Fruit fly (Drosophila melanogaster) whole organism, embryonic: ENCODE measurements around the gene retinin.
A peak's percentile ranks its signal among the peaks of the same experiment; 100 is the strongest.

Source experiments
- Antp ChIP-seq: fragments of 200-800 bp; sonication (Bioruptor generic); optimal IDR thresholded peaks from 3 replicates; lab custom pipeline; 2016; ENCODE audit warnings: missing biosample characterization, missing genetic modification characterization
- CG11398 ChIP-seq: fragments of 200-800 bp; sonication (Bioruptor generic); optimal IDR thresholded peaks from 2 replicates; lab custom pipeline; 2016; ENCODE audit warnings: missing biosample characterization, missing genetic modification characterization
- CG12104 ChIP-seq: fragments of 200-800 bp; sonication (Bioruptor generic); optimal IDR thresholded peaks from 3 replicates; lab custom pipeline; 2016; ENCODE audit warnings: missing biosample characterization, missing genetic modification characterization
- CG13123 ChIP-seq: fragments of 200-800 bp; sonication (Bioruptor generic); optimal IDR thresholded peaks from 2 replicates; lab custom pipeline; 2016; ENCODE audit warnings: missing biosample characterization, missing genetic modification characterization
- CG13424 ChIP-seq: fragments of 200-800 bp; sonication (Bioruptor generic); optimal IDR thresholded peaks from 2 replicates; lab custom pipeline; 2019; ENCODE audit warnings: missing biosample characterization, mild to moderate bottlenecking, missing genetic modification characterization, moderate library complexity
- CG13624 ChIP-seq: fragments of 200-800 bp; sonication (Bioruptor generic); optimal IDR thresholded peaks from 2 replicates; lab custom pipeline; 2016; ENCODE audit warnings: missing biosample characterization, missing genetic modification characterization
- CG14441 ChIP-seq: fragments of 200-800 bp; sonication (Bioruptor generic); IDR thresholded peaks from 2 replicates; pipeline ENCODE4 v1.3.6; 2022; ENCODE audit warnings: missing biosample characterization, missing genetic modification characterization
- CG14710 ChIP-seq: fragments of 200-800 bp; sonication (Bioruptor generic); optimal IDR thresholded peaks from 3 replicates; lab custom pipeline; 2019; ENCODE audit warnings: missing biosample characterization, mild to moderate bottlenecking, missing genetic modification characterization, moderate library complexity
- CG1529 ChIP-seq: fragments of 200-800 bp; sonication (Bioruptor generic); optimal IDR thresholded peaks from 3 replicates; lab custom pipeline; 2018; ENCODE audit warnings: missing biosample characterization, missing genetic modification characterization
- CG1602 ChIP-seq: fragments of 200-800 bp; sonication (Bioruptor generic); optimal IDR thresholded peaks from 3 replicates; lab custom pipeline; 2016; ENCODE audit warnings: missing biosample characterization, missing genetic modification characterization
- CG16779 ChIP-seq: fragments of 200-800 bp; sonication (Bioruptor generic); IDR thresholded peaks from 2 replicates; pipeline ENCODE4 v1.3.6; 2022; ENCODE audit warnings: missing biosample characterization, missing genetic modification characterization
- CG18599 ChIP-seq: fragments of 200-800 bp; sonication (Bioruptor generic); optimal IDR thresholded peaks from 3 replicates; lab custom pipeline; 2017; ENCODE audit warnings: missing biosample characterization, missing genetic modification characterization, mild to moderate bottlenecking, moderate library complexity, missing genetic modification reagents
- CG2120 ChIP-seq: fragments of 200-800 bp; sonication (Bioruptor generic); optimal IDR thresholded peaks from 3 replicates; lab custom pipeline; 2016; ENCODE audit warnings: missing biosample characterization, missing genetic modification characterization
- CG31224 ChIP-seq: fragments of 200-800 bp; sonication (Bioruptor generic); IDR thresholded peaks from 2 replicates; pipeline ENCODE4 v1.3.6; 2022; ENCODE audit warnings: missing biosample characterization, missing genetic modification characterization
- CG3407 ChIP-seq: fragments of 200-800 bp; sonication (Bioruptor generic); optimal IDR thresholded peaks from 2 replicates; lab custom pipeline; 2018; ENCODE audit warnings: missing biosample characterization, mild to moderate bottlenecking, missing genetic modification characterization
- CG43689 ChIP-seq: fragments of 200-800 bp; sonication (Bioruptor generic); IDR thresholded peaks from 2 replicates; pipeline ENCODE4 v1.3.6; 2022; ENCODE audit warnings: missing biosample characterization, missing genetic modification characterization
- CG7271 ChIP-seq: fragments of 200-800 bp; sonication (Bioruptor generic); optimal IDR thresholded peaks from 2 replicates; lab custom pipeline; 2018; ENCODE audit warnings: missing biosample characterization, mild to moderate bottlenecking, missing genetic modification characterization, moderate library complexity
- CG7745 ChIP-seq: fragments of 200-800 bp; sonication (Bioruptor generic); optimal IDR thresholded peaks from 2 replicates; lab custom pipeline; 2018; ENCODE audit warnings: missing biosample characterization, mild to moderate bottlenecking, missing genetic modification characterization, moderate library complexity
- CG9797 ChIP-seq: fragments of 200-800 bp; sonication (Bioruptor generic); optimal IDR thresholded peaks from 3 replicates; lab custom pipeline; 2018; ENCODE audit warnings: missing biosample characterization, mild to moderate bottlenecking, missing genetic modification characterization
- CG9817 ChIP-seq: fragments of 200-800 bp; sonication (Bioruptor generic); optimal IDR thresholded peaks from 2 replicates; lab custom pipeline; 2018; ENCODE audit warnings: missing biosample characterization, mild to moderate bottlenecking, missing genetic modification characterization, moderate library complexity
- CG9876 ChIP-seq: fragments of 200-800 bp; sonication (Bioruptor generic); optimal IDR thresholded peaks from 2 replicates; lab custom pipeline; 2016; ENCODE audit warnings: missing biosample characterization, missing genetic modification characterization
- Gsc ChIP-seq: fragments of 200-800 bp; sonication (Bioruptor generic); IDR thresholded peaks from 2 replicates; pipeline ENCODE4 v1.3.6; 2022; ENCODE audit warnings: missing biosample characterization, missing genetic modification characterization
- H15 ChIP-seq: fragments of 200-800 bp; sonication (Bioruptor generic); IDR thresholded peaks from 3 replicates; pipeline ENCODE4 v1.3.6; 2022; ENCODE audit warnings: missing biosample characterization, missing genetic modification characterization
- HLH54F ChIP-seq: fragments of 200-800 bp; sonication (Bioruptor generic); optimal IDR thresholded peaks from 3 replicates; lab custom pipeline; 2016; ENCODE audit warnings: missing biosample characterization, missing genetic modification characterization
- Hmx ChIP-seq: fragments of 200-800 bp; sonication (Bioruptor generic); optimal IDR thresholded peaks from 2 replicates; lab custom pipeline; 2016; ENCODE audit warnings: missing biosample characterization, missing genetic modification characterization
- Kr ChIP-seq: fragments of 200-800 bp; sonication (Bioruptor generic); optimal IDR thresholded peaks from 2 replicates; lab custom pipeline; 2017; ENCODE audit warnings: missing biosample characterization, mild to moderate bottlenecking, missing genetic modification characterization
- Mes4 ChIP-seq: fragments of 200-800 bp; sonication (Bioruptor generic); optimal IDR thresholded peaks from 2 replicates; lab custom pipeline; 2016; ENCODE audit warnings: missing biosample characterization, missing genetic modification characterization
- Pdp1 ChIP-seq, 2 experiments: fragments of 200-800 bp; sonication (Bioruptor generic); optimal IDR thresholded peaks; 3 replicates each; lab custom pipeline; 2016; ENCODE audit warnings: missing biosample characterization in 2 of 2, missing genetic modification characterization in 2 of 2, mild to moderate bottlenecking in 1 of 2, moderate library complexity in 1 of 2
- Sry-β ChIP-seq: fragments of 200-800 bp; sonication (Bioruptor generic); optimal IDR thresholded peaks from 2 replicates; lab custom pipeline; 2018; ENCODE audit warnings: missing biosample characterization, mild to moderate bottlenecking, missing genetic modification characterization, moderate library complexity
- amos ChIP-seq: fragments of 200-800 bp; sonication (Bioruptor generic); IDR thresholded peaks from 2 replicates; pipeline ENCODE4 v1.3.6; 2022; ENCODE audit warnings: missing biosample characterization, missing genetic modification characterization; ENCODE audit not compliant: partially characterized antibody
- ash1 ChIP-seq: fragments of 200-800 bp; sonication (Bioruptor generic); optimal IDR thresholded peaks from 2 replicates; lab custom pipeline; 2018; ENCODE audit warnings: missing biosample characterization, mild to moderate bottlenecking, missing genetic modification characterization
- az2 ChIP-seq: fragments of 200-800 bp; sonication (Bioruptor generic); optimal IDR thresholded peaks from 3 replicates; lab custom pipeline; 2016; ENCODE audit warnings: missing biosample characterization, missing genetic modification characterization
- bab2 ChIP-seq: fragments of 200-800 bp; sonication (Bioruptor generic); optimal IDR thresholded peaks from 2 replicates; lab custom pipeline; 2016; ENCODE audit warnings: missing biosample characterization, missing genetic modification characterization
- corto ChIP-seq: fragments of 200-800 bp; sonication (Bioruptor generic); optimal IDR thresholded peaks from 2 replicates; lab custom pipeline; 2016; ENCODE audit warnings: missing biosample characterization, mild to moderate bottlenecking, missing genetic modification characterization, moderate library complexity
- dimm ChIP-seq: fragments of 200-800 bp; sonication (Bioruptor generic); IDR thresholded peaks from 2 replicates; pipeline ENCODE4 v1.3.6; 2022; ENCODE audit warnings: missing biosample characterization, missing genetic modification characterization
- dmrt11E ChIP-seq: fragments of 200-800 bp; sonication (Bioruptor generic); optimal IDR thresholded peaks from 3 replicates; lab custom pipeline; 2018; ENCODE audit warnings: missing biosample characterization, mild to moderate bottlenecking, missing genetic modification characterization, moderate library complexity
- ftz-f1 ChIP-seq: fragments of 200-800 bp; sonication (Bioruptor generic); optimal IDR thresholded peaks from 2 replicates; lab custom pipeline; 2016; ENCODE audit warnings: missing biosample characterization, missing genetic modification characterization
- gfzf ChIP-seq: fragments of 200-800 bp; sonication (Bioruptor generic); optimal IDR thresholded peaks from 2 replicates; lab custom pipeline; 2016; ENCODE audit warnings: missing biosample characterization, mild to moderate bottlenecking, missing genetic modification characterization, moderate library complexity
- hth ChIP-seq: fragments of >200 bp; optimal IDR thresholded peaks from 2 replicates; lab custom pipeline; 2017; ENCODE audit warnings: inconsistent platforms
- jumu ChIP-seq: fragments of 200-800 bp; sonication (Bioruptor generic); optimal IDR thresholded peaks from 3 replicates; lab custom pipeline; 2016; ENCODE audit warnings: missing biosample characterization, missing genetic modification characterization
- kah ChIP-seq: fragments of 200-800 bp; sonication (Bioruptor generic); optimal IDR thresholded peaks from 2 replicates; lab custom pipeline; 2018; ENCODE audit warnings: missing biosample characterization, mild to moderate bottlenecking, missing genetic modification characterization
- kni ChIP-seq: fragments of 200-800 bp; sonication (Bioruptor generic); optimal IDR thresholded peaks from 3 replicates; lab custom pipeline; 2017; ENCODE audit warnings: mild to moderate bottlenecking, missing biosample characterization, missing genetic modification reagents, missing genetic modification characterization
- knrl ChIP-seq: fragments of 200-800 bp; sonication (Bioruptor generic); IDR thresholded peaks from 3 replicates; pipeline ENCODE4 v1.3.6; 2022; ENCODE audit warnings: missing biosample characterization, missing genetic modification characterization; ENCODE audit not compliant: partially characterized antibody
- lilli ChIP-seq: fragments of 200-800 bp; sonication (Bioruptor generic); optimal IDR thresholded peaks from 3 replicates; lab custom pipeline; 2016; ENCODE audit warnings: missing biosample characterization, missing genetic modification characterization
- lmd ChIP-seq: fragments of 200-800 bp; sonication (Bioruptor generic); IDR thresholded peaks from 2 replicates; pipeline ENCODE4 v1.3.6; 2022; ENCODE audit warnings: missing biosample characterization, missing genetic modification characterization
- odd ChIP-seq: fragments of 200-800 bp; sonication (Bioruptor generic); optimal IDR thresholded peaks from 2 replicates; lab custom pipeline; 2017; ENCODE audit warnings: missing biosample characterization, mild to moderate bottlenecking, missing genetic modification characterization
- pfk ChIP-seq: fragments of 200-800 bp; sonication (Bioruptor generic); optimal IDR thresholded peaks from 2 replicates; lab custom pipeline; 2018; ENCODE audit warnings: missing biosample characterization, mild to moderate bottlenecking, missing genetic modification characterization, moderate library complexity
- repo ChIP-seq: fragments of 200-800 bp; sonication (Bioruptor generic); optimal IDR thresholded peaks from 2 replicates; lab custom pipeline; 2016; ENCODE audit warnings: missing biosample characterization, missing genetic modification characterization
- rib ChIP-seq: fragments of 200-800 bp; sonication (Bioruptor generic); IDR thresholded peaks from 2 replicates; pipeline ENCODE4 v1.3.6; 2022; ENCODE audit warnings: missing biosample characterization, missing genetic modification characterization
- stwl ChIP-seq: fragments of 200-800 bp; sonication (Bioruptor generic); optimal IDR thresholded peaks from 3 replicates; lab custom pipeline; 2018; ENCODE audit warnings: missing biosample characterization, mild to moderate bottlenecking, missing genetic modification characterization, moderate library complexity
- vvl ChIP-seq: fragments of 200-800 bp; sonication (Bioruptor generic); IDR thresholded peaks from 2 replicates; pipeline ENCODE4 v1.3.6; 2022; ENCODE audit warnings: missing biosample characterization, missing genetic modification characterization

retinin gene

dm6 chr3L:16380770-16381169, 49.0 kb downstream of the retinin start (continued):
- TF ChIP-seq Antp (GFP tag; lab: Kevin White, UChicago) (peak; percentile 55), knrl (GFP tag; lab: Robert Waterston, UW) (no peak), pfk (GFP tag; lab: Kevin White, UChicago) (no peak), kah (GFP tag; lab: Kevin White, UChicago) (peak; percentile 16), lilli (GFP tag; lab: Kevin White, UChicago) (peak; percentile 76), dimm (GFP tag; lab: Robert Waterston, UW) (no peak), ash1 (GFP tag; lab: Kevin White, UChicago) (no peak), odd (GFP tag; lab: Kevin White, UChicago) (peak; percentile 59), corto (GFP tag; lab: Kevin White, UChicago) (no peak), Pdp1 (GFP tag; optimal IDR thresholded peaks at IDR 0.05; lab: Kevin White, UChicago) (peak; percentile 74 to 75), CG14441 (GFP tag; lab: Robert Waterston, UW) (peak; percentile 52; the same call in 1 of the 2 replicates), CG13424 (tag; lab: Kevin White, UChicago) (peak; percentile 79), CG9817 (tag; lab: Kevin White, UChicago) (peak; percentile 78), CG43689 (GFP tag; lab: Robert Waterston, UW) (0 out of 2 replicates have a peak, but pooled peaks have one; percentile 14), CG1529 (GFP tag; lab: Kevin White, UChicago) (peak; percentile 34), CG7745 (tag; lab: Kevin White, UChicago) (no peak), bab2 (peak; percentile 61), CG1602 (GFP tag; lab: Kevin White, UChicago) (peak; percentile 43), vvl (GFP tag; lab: Robert Waterston, UW) (peak; percentile 65; the same call in 1 of the 2 replicates), az2 (GFP tag; lab: Kevin White, UChicago) (peak; percentile 57), CG31224 (GFP tag; lab: Robert Waterston, UW) (peak; percentile 42), gfzf (GFP tag; lab: Kevin White, UChicago) (no peak), CG12104 (peak; percentile 53), amos (no peak), CG9876 (peak; percentile 46), lmd (GFP tag; lab: Robert Waterston, UW) (no peak; the same call in 1 of the 2 replicates), hth (lab: Kevin White, UChicago) (no peak), kni (GFP tag; lab: Kevin White, UChicago) (peak; percentile 66), Hmx (GFP tag; lab: Kevin White, UChicago) (peak; percentile 5), CG14710 (tag; lab: Kevin White, UChicago) (peak; percentile 42), ftz-f1 (GFP tag; lab: Kevin White, UChicago) (no peak), jumu (GFP tag; lab: Kevin White, UChicago) (peak; percentile 57), CG11398 (peak; percentile 36), CG2120 (GFP tag; lab: Kevin White, UChicago) (peak; percentile 85), stwl (tag; lab: Kevin White, UChicago) (no peak), dmrt11E (tag; lab: Kevin White, UChicago) (peak; percentile 51), CG9797 (GFP tag; lab: Kevin White, UChicago) (no peak), Sry-β (GFP tag; lab: Kevin White, UChicago) (no peak), CG7271 (no peak), CG13123 (GFP tag; lab: Kevin White, UChicago) (no peak), CG16779 (GFP tag; lab: Robert Waterston, UW) (no peak), Mes4 (GFP tag; lab: Kevin White, UChicago) (no peak), CG3407 (GFP tag; lab: Kevin White, UChicago) (peak; percentile 28), Kr (no peak), rib (0 out of 2 replicates have a peak, but pooled peaks have one; percentile 38), HLH54F (GFP tag; lab: Kevin White, UChicago) (peak; percentile 58), CG18599 (GFP tag; lab: Kevin White, UChicago) (no peak), Gsc (GFP tag; lab: Robert Waterston, UW) (no peak), H15 (GFP tag; lab: Robert Waterston, UW) (no peak), repo (GFP tag; lab: Kevin White, UChicago) (no peak), CG13624 (GFP tag; lab: Kevin White, UChicago) (peak; percentile 71)
